Fruit fly (Drosophila melanogaster) whole organism, larva: ENCODE measurements around the gene Bruce.

ENCODE experiments used
- noc ChIP-seq: fragments of 200-800 bp; sonication (Bioruptor generic); optimal IDR thresholded peaks from 3 replicates; lab custom pipeline; 2019; ENCODE audit warnings: missing biosample characterization, mild to moderate bottlenecking, missing genetic modification characterization, moderate library complexity

Gene Bruce

dm6 chr3R:10330734-10331642 is at the start of gene Bruce, which contains the start of gene CG12818:
Bruce (minus strand) TSS chr3R:10331353.
CG12818 (plus strand) TSS chr3R:10331581.
- TF ChIP-seq noc (tag; lab: Kevin White, UChicago), result no peak

DNA sequence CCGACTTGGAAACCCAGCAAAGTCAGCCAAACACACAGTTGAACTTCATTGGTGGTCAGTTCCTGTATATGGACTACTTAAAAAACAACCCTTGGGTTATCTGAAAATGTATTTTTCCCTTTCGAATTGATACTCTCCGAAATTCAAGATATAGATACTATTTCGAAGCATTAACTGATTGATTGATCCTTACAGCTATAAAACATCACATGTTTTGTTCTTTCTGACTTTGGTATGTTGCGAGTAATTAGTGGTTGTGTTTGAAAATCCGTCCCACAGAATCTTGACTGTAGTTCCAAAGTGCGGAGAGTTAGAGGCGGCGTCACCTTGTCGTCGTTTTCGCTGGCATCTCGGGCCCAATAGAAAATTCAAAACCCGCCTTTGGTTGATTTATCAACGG is 48.9 kb upstream of the Bruce start:
- peak; percentile 39 for TF ChIP-seq noc (tag; lab: Kevin White, UChicago)

- TF ChIP-seq noc (tag; lab: Kevin White, UChicago), result no peak
These were observed 48.3 kb upstream of the Bruce start for dm6 chr3R:10379409-10379808.

- TF ChIP-seq noc (tag; lab: Kevin White, UChicago), result no peak
These were observed 47.8 kb upstream of the Bruce start for dm6 chr3R:10378989-10379388.

DNA sequence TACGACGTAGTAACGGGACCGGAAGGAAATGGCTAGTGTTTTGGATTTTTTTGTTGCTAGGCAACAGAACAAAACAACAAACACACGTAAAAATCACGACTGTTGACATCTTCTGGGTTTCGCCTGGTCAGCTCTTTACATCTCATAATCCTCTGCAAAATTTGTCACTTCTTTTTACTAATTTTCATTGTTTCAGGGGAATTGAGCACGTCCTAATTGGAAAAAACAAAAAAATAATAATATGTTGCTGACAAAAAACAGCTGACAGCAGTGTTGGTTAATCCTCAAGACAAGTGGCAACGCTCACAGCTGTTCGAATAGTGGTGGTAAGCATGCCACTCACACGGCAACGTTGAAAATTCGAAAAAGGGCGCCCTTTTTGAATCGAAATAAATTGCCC is 46.7 kb upstream of the Bruce start, which contains the start of gene Rfx:
Gene Rfx (minus strand): TSS at position 220 of the 400 bp plus-strand sequence.
- TF ChIP-seq noc (tag; lab: Kevin White, UChicago), result peak; percentile 59

dm6 chr3R:10370495-10370894 is 39.3 kb upstream of the Bruce start:
- TF ChIP-seq noc (tag; lab: Kevin White, UChicago), result no peak

DNA sequence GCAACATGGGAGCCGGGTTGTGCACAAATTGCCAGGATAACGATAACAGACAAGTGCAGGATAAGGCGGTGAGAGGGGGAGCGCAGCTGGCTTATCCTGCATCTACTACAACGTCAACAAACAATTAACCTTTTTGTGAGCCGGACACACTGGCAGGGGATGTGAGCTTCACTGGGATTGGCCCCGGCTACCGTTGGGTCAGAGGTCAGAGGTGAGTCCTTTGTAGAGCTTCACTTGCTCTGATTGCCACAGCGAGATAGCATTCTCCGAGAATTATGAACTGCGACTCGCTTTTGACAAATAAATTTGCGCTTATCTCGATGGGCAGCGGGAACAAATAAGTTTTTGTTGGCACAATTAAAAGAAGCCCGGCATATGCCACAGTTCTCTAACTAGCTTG is 38.6 kb upstream of the Bruce start:
- TF ChIP-seq noc (tag; lab: Kevin White, UChicago), result no peak

dm6 chr3R:10368251-10368650 is 37.1 kb upstream of the Bruce start:
- TF ChIP-seq noc (tag; lab: Kevin White, UChicago), result no peak

DNA sequence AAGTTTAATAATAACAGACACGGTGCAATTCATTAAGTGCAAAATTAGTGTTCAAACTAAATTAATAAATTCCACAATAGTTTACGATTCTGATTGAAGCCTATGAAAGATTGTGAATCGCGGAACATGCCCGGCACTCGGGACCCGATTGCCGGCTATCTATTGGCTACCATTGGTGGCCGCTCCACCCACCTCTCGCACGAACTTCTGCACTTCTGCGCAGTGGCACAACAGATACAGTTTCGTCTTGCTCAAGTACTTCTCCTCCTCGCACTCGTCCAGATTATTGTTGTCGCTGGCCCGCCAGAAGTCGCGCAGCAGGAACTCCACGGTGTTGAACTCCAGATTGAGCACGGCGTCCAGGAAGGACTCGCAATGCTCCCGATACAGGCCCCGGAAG is 33.1 kb upstream of the Bruce start:
- no peak for TF ChIP-seq noc (tag; lab: Kevin White, UChicago)

dm6 chr3R:10357364-10357676 is 26.2 kb upstream of the Bruce start:
- no peak for TF ChIP-seq noc (tag; lab: Kevin White, UChicago)

- no peak for TF ChIP-seq noc (tag; lab: Kevin White, UChicago)
These were observed 25.6 kb upstream of the Bruce start for dm6 chr3R:10356563-10357363.

DNA sequence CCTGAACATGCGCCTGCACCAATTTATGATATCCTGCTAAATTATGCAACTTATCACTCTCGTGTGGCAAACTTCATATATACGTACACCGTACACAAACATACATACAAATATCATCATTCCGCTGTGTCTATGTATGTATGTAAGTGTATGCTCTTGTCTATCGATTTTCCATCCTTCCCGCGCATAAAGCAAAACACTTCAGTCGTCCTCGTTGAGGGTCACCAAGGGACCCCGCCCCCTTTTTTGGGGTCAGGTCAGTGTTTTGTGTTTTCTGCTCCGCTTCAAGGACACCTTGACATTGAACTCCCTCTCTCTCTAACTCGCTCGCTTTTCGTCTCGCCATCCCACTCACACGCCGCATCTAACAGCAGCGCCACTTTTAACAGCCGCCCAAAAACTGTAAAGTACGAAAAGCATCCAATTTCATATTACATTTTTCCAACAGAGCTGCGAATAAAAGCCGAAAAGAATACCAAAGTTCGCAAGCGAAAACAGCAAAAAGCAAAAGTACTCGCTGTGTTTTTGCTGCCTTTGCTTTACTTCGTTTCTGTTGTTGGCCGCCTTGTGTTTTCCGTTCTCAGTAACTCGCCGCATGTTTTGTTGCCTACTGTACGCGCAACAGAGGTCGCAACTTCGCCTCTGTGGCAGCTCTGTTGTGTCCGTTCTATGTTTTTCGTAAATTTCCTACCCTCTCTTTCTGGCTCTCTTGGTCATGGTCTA is 24.8 kb upstream of the Bruce start:
- TF ChIP-seq noc (tag; lab: Kevin White, UChicago), result no peak

- no peak for TF ChIP-seq noc (tag; lab: Kevin White, UChicago)
These were observed 23.0 kb upstream of the Bruce start for dm6 chr3R:10353932-10354703.

DNA sequence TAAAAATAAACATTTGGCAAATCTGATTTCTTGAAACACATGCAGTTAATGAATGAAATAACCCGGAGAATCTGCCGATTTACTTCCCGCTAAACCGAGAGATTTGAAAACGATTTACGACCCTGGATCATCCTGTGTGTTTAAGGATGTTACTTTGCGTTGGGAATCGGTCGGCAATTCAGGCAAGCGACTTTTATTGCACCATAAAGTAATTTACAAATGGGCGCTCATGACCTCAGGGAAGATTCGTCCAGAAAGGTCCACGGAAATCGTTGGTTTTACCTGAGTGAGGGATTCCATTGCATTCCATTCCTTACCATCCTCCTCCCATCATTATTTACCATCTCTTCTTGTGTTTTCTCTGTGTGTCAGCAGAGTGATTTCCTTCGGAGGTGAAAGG is 21.7 kb upstream of the Bruce start:
- no peak for TF ChIP-seq noc (tag; lab: Kevin White, UChicago)

DNA sequence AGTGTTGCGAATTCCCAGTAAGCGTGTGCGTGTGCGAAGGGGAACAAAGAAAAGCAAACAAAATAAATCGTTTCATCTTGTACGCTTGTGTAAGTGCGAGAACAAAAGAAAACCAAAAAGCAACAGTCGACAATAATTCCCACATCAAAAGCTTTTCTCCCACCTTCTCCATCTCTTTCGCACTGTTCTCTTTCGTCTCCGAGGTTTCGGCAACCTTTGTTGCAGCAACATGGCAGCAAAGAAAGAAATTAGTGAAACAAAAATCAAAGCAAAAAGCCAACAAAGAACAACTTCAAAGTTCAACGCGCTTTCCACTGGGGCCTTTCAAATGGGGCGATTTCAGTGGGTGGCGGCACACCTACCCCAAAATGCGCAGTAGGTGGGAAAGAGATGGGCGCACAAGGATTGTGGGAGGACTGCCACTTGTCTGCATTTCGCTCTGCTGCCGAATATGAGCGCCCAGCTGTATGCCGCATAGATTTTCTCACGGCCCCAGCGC is 20.9 kb upstream of the Bruce start:
- TF ChIP-seq noc (tag; lab: Kevin White, UChicago), result no peak
